Fruit fly (Drosophila melanogaster) whole organism, pupa: ENCODE data around the gene Or71a.

Source experiments
- CG12605 ChIP-seq: fragments of 200-800 bp; sonication (Bioruptor generic); IDR thresholded peaks from 2 replicates; pipeline ENCODE4 v1.3.6; 2022; ENCODE audit warnings: missing biosample characterization, missing genetic modification characterization
- CG14655 ChIP-seq: fragments of 200-800 bp; sonication (Bioruptor generic); optimal IDR thresholded peaks from 3 replicates; lab custom pipeline; 2017; ENCODE audit warnings: mild to moderate bottlenecking, missing biosample characterization, missing genetic modification reagents, missing genetic modification characterization
- CG15710 ChIP-seq: fragments of 200-800 bp; sonication (Bioruptor generic); optimal IDR thresholded peaks from 2 replicates; lab custom pipeline; 2018; ENCODE audit warnings: missing biosample characterization, mild to moderate bottlenecking, missing genetic modification characterization, moderate library complexity
- CG32121 ChIP-seq: fragments of 200-800 bp; sonication (Bioruptor generic); IDR thresholded peaks from 2 replicates; pipeline ENCODE4 v1.3.6; 2022; ENCODE audit warnings: missing biosample characterization, missing genetic modification characterization
- CG4496 ChIP-seq: fragments of 200-800 bp; sonication (Bioruptor generic); IDR thresholded peaks from 3 replicates; pipeline ENCODE4 v1.3.6; 2022; ENCODE audit warnings: missing biosample characterization, missing genetic modification characterization
- CG8159 ChIP-seq: fragments of 200-800 bp; sonication (Bioruptor generic); optimal IDR thresholded peaks from 3 replicates; lab custom pipeline; 2018; ENCODE audit warnings: missing biosample characterization, mild to moderate bottlenecking, missing genetic modification characterization, moderate library complexity
- CG8301 ChIP-seq: fragments of 200-800 bp; sonication (Bioruptor generic); optimal IDR thresholded peaks from 2 replicates; lab custom pipeline; 2018; ENCODE audit warnings: missing biosample characterization, mild to moderate bottlenecking, missing genetic modification characterization
- CG9948 ChIP-seq: fragments of 200-800 bp; sonication (Bioruptor generic); optimal IDR thresholded peaks from 2 replicates; lab custom pipeline; 2018; ENCODE audit warnings: missing biosample characterization, mild to moderate bottlenecking, missing genetic modification characterization, moderate library complexity
- EcR ChIP-seq: fragments of 200-800 bp; sonication (Bioruptor generic); optimal IDR thresholded peaks from 3 replicates; lab custom pipeline; 2019; ENCODE audit warnings: missing biosample characterization, missing genetic modification characterization, mild to moderate bottlenecking, moderate library complexity, missing genetic modification reagents
- Pif1A ChIP-seq: fragments of 200-800 bp; sonication (Bioruptor generic); optimal IDR thresholded peaks from 3 replicates; lab custom pipeline; 2016; ENCODE audit warnings: missing biosample characterization, missing genetic modification characterization
- Snoo ChIP-seq: fragments of 200-800 bp; sonication (Bioruptor generic); optimal IDR thresholded peaks from 3 replicates; lab custom pipeline; 2017; ENCODE audit warnings: missing biosample characterization, mild to moderate bottlenecking, missing genetic modification characterization, inconsistent platforms
- fd96Ca ChIP-seq: fragments of 200-800 bp; sonication (Bioruptor generic); IDR thresholded peaks from 3 replicates; pipeline ENCODE4 v1.3.6; 2022; ENCODE audit warnings: missing biosample characterization, missing genetic modification characterization
- gl ChIP-seq: fragments of 200-800 bp; sonication (Bioruptor generic); optimal IDR thresholded peaks from 2 replicates; lab custom pipeline; 2018; ENCODE audit warnings: missing biosample characterization, mild to moderate bottlenecking, missing genetic modification characterization
- rn ChIP-seq: fragments of 200-800 bp; sonication (Bioruptor generic); IDR thresholded peaks from 2 replicates; pipeline ENCODE4 v1.3.6; 2022; ENCODE audit warnings: missing biosample characterization, missing genetic modification characterization

dm6 chr3L:15052390-15052789 lies 25.9 kb downstream of the Or71a start, which contains the start of gene CG13461:
- TF ChIP-seq Snoo (tag; lab: Kevin White, UChicago) = no peak
- TF ChIP-seq CG12605 (GFP tag; lab: Robert Waterston, UW) = no peak
- no peak for TF ChIP-seq gl (tag; lab: Kevin White, UChicago)
- TF ChIP-seq EcR (GFP tag; lab: Kevin White, UChicago) = no peak
- no peak for TF ChIP-seq Pif1A (GFP tag; lab: Kevin White, UChicago)
- TF ChIP-seq rn (GFP tag; lab: Robert Waterston, UW) = no peak
- TF ChIP-seq CG8159 (tag; lab: Kevin White, UChicago) = no peak
- TF ChIP-seq CG15710 (tag; lab: Kevin White, UChicago) = no peak
- no peak for TF ChIP-seq CG8301 (tag; lab: Kevin White, UChicago)
- no peak for TF ChIP-seq CG14655 (GFP tag; lab: Kevin White, UChicago)
- no peak for TF ChIP-seq CG9948 (tag; lab: Kevin White, UChicago)
- no peak for TF ChIP-seq CG4496
- no peak for TF ChIP-seq fd96Ca
- TF ChIP-seq CG32121 (GFP tag; lab: Robert Waterston, UW) = no peak
